Worm (Caenorhabditis elegans): ENCODE measurements around the gene ugt-23.

ce11 chrX:9965275-9965674 is 40.3 kb upstream of the ugt-23 start, which contains the start of gene pssy-1:
- no peak for TF ChIP-seq dao-5 (tag; optimal IDR thresholded peaks at IDR 0.05)
- TF ChIP-seq him-1 (tag; optimal IDR thresholded peaks at IDR 0.05) = no peak
